Worm (Caenorhabditis elegans) whole organism, young adult: ENCODE measurements around the gene dhhc-6.
A peak's percentile ranks its signal among the peaks of the same experiment; 100 is the strongest.

ENCODE experiments used
- F10E7.11 ChIP-seq: sonication (generic microtip); optimal IDR thresholded peaks from 2 replicates; lab custom pipeline; 2017; ENCODE audit warnings: mild to moderate bottlenecking, missing genetic modification characterization, moderate library complexity, missing compliant biosample characterization
- F39B2.1 ChIP-seq: fragments of 200-800 bp; sonication (Bioruptor generic); IDR thresholded peaks from 2 replicates; pipeline ENCODE4 v1.3.6; 2022; ENCODE audit warnings: missing genetic modification reagents, missing genetic modification characterization, missing compliant biosample characterization
- F49E8.2 ChIP-seq: sonication (generic microtip); optimal IDR thresholded peaks from 3 replicates; lab custom pipeline; 2017; ENCODE audit warnings: missing genetic modification characterization, mild to moderate bottlenecking, missing compliant biosample characterization, antibody characterized with exemption, moderate library complexity; ENCODE audit not compliant: insufficient read depth
- F57C9.4 ChIP-seq: sonication (generic microtip); optimal IDR thresholded peaks from 2 replicates; lab custom pipeline; 2017; ENCODE audit warnings: mild to moderate bottlenecking, missing genetic modification characterization, missing compliant biosample characterization
- K11D2.4 ChIP-seq: fragments of 200-800 bp; sonication (Bioruptor generic); IDR thresholded peaks from 2 replicates; pipeline ENCODE4 v1.3.6; 2022; ENCODE audit warnings: missing genetic modification reagents, missing genetic modification characterization, missing compliant biosample characterization
- Y53F4B.3 ChIP-seq: fragments of 200-800 bp; sonication (Bioruptor generic); IDR thresholded peaks from 2 replicates; pipeline ENCODE4 v1.3.6; 2022; ENCODE audit warnings: missing genetic modification reagents, missing genetic modification characterization, missing compliant biosample characterization
- Y79H2A.3 ChIP-seq: fragments of 200-800 bp; sonication (Bioruptor generic); conservative IDR thresholded peaks from 2 replicates; pipeline ENCODE4 v1.3.6; 2022; ENCODE audit warnings: missing genetic modification reagents, missing genetic modification characterization, missing compliant biosample characterization
- atf-7 ChIP-seq: sonication (generic microtip); optimal IDR thresholded peaks from 2 replicates; lab custom pipeline; 2017; ENCODE audit warnings: mild to moderate bottlenecking, missing genetic modification characterization, missing compliant biosample characterization
- athp-1 ChIP-seq: sonication (generic microtip); optimal IDR thresholded peaks from 2 replicates; lab custom pipeline; 2017; ENCODE audit warnings: mild to moderate bottlenecking, missing genetic modification characterization, missing compliant biosample characterization
- attf-6 ChIP-seq: fragments of 200-800 bp; sonication (Bioruptor generic); IDR thresholded peaks from 2 replicates; pipeline ENCODE4 v1.3.6; 2022; ENCODE audit warnings: missing genetic modification reagents, missing genetic modification characterization, missing compliant biosample characterization
- bed-2 ChIP-seq: fragments of 200-800 bp; sonication (Bioruptor generic); IDR thresholded peaks from 2 replicates; pipeline ENCODE4 v1.3.6; 2022; ENCODE audit warnings: missing genetic modification reagents, missing genetic modification characterization, missing compliant biosample characterization
- cebp-1 ChIP-seq, 2 experiments: fragments of 200-800 bp in 1 of 2; sonication (Bioruptor generic) in 1 of 2; sonication (generic microtip) in 1 of 2; IDR thresholded peaks in 1 of 2; optimal IDR thresholded peaks in 1 of 2; 2 replicates each; pipeline versions ENCODE4 v1.3.6 to Lab custom; 2017 to 2022; ENCODE audit warnings: missing compliant biosample characterization in 2 of 2, missing genetic modification characterization in 2 of 2, mild to moderate bottlenecking in 1 of 2, missing genetic modification reagents in 1 of 2, moderate library complexity in 1 of 2
- cebp-2 ChIP-seq: fragments of 200-800 bp; sonication (Bioruptor generic); IDR thresholded peaks from 2 replicates; pipeline ENCODE4 v1.3.6; 2022; ENCODE audit warnings: missing genetic modification characterization, missing compliant biosample characterization
- dpl-1 ChIP-seq: fragments of 150-350 bp; optimal IDR thresholded peaks from 2 replicates; lab custom pipeline; 2014; ENCODE audit warnings: missing biosample characterization, missing genetic modification reagents, missing genetic modification characterization
- efl-1 ChIP-seq: fragments of 150-350 bp; optimal IDR thresholded peaks from 2 replicates; lab custom pipeline; 2014; ENCODE audit warnings: missing biosample characterization, missing genetic modification reagents, missing genetic modification characterization
- egl-18 ChIP-seq: fragments of 200-800 bp; sonication (Bioruptor generic); IDR thresholded peaks from 2 replicates; pipeline ENCODE4 v1.3.6; 2022; ENCODE audit warnings: missing genetic modification reagents, missing genetic modification characterization, missing compliant biosample characterization
- egrh-3 ChIP-seq: fragments of 200-800 bp; sonication (Bioruptor generic); IDR thresholded peaks from 2 replicates; pipeline ENCODE4 v1.3.6; 2022; ENCODE audit warnings: missing genetic modification reagents, missing genetic modification characterization, missing compliant biosample characterization
- ets-4 ChIP-seq: fragments of 200-800 bp; sonication (Bioruptor generic); optimal IDR thresholded peaks from 2 replicates; lab custom pipeline; 2018; ENCODE audit warnings: mild to moderate bottlenecking, missing genetic modification characterization, missing compliant biosample characterization
- gei-17 ChIP-seq: fragments of 200-800 bp; sonication (Bioruptor generic); optimal IDR thresholded peaks from 2 replicates; lab custom pipeline; 2018; ENCODE audit warnings: mild to moderate bottlenecking, missing genetic modification characterization, missing compliant biosample characterization
- hlh-12 ChIP-seq: sonication (generic microtip); optimal IDR thresholded peaks from 2 replicates; lab custom pipeline; 2016; ENCODE audit warnings: missing genetic modification characterization, missing compliant biosample characterization
- hsf-1 ChIP-seq: fragments of 200-800 bp; sonication (Bioruptor generic); IDR thresholded peaks from 2 replicates; pipeline ENCODE4 v1.3.6; 2022; ENCODE audit warnings: missing genetic modification reagents, missing genetic modification characterization, missing compliant biosample characterization
- lag-1 ChIP-seq: fragments of 200-800 bp; sonication (Bioruptor generic); IDR thresholded peaks from 2 replicates; pipeline ENCODE4 v1.3.6; 2022; ENCODE audit warnings: missing genetic modification reagents, missing genetic modification characterization, missing compliant biosample characterization
- let-526 ChIP-seq: fragments of 200-800 bp; sonication (Bioruptor generic); IDR thresholded peaks from 2 replicates; pipeline ENCODE4 v1.3.6; 2022; ENCODE audit warnings: missing genetic modification reagents, missing genetic modification characterization, missing compliant biosample characterization
- let-607 ChIP-seq, 2 experiments: fragments of 200-800 bp in 1 of 2; sonication (Bioruptor generic) in 1 of 2; sonication (generic microtip) in 1 of 2; optimal IDR thresholded peaks; 2 replicates each; lab custom pipeline; 2016 to 2018; ENCODE audit warnings: mild to moderate bottlenecking in 2 of 2, missing compliant biosample characterization in 2 of 2, missing genetic modification characterization in 2 of 2, moderate library complexity in 2 of 2, missing genotype in 1 of 2
- lin-40 ChIP-seq: sonication (generic microtip); optimal IDR thresholded peaks from 2 replicates; lab custom pipeline; 2016; ENCODE audit warnings: missing genetic modification characterization, mild to moderate bottlenecking, missing compliant biosample characterization, missing genotype, missing genetic modification reagents
- lir-1 ChIP-seq: fragments of 200-800 bp; sonication (Bioruptor generic); conservative IDR thresholded peaks from 2 replicates; pipeline ENCODE4 v1.3.6; 2022; ENCODE audit warnings: missing genetic modification reagents, missing genetic modification characterization, missing compliant biosample characterization
- lsy-27 ChIP-seq: sonication (generic microtip); optimal IDR thresholded peaks from 2 replicates; lab custom pipeline; 2017; ENCODE audit warnings: missing genetic modification characterization, mild to moderate bottlenecking, missing compliant biosample characterization, antibody characterized with exemption, missing genotype, borderline replicate concordance; ENCODE audit not compliant: insufficient read depth
- mcd-1 ChIP-seq: fragments of 200-800 bp; sonication (Bioruptor generic); IDR thresholded peaks from 2 replicates; pipeline ENCODE4 v1.3.6; 2022; ENCODE audit warnings: missing genetic modification reagents, missing genetic modification characterization, missing compliant biosample characterization
- nhr-80 ChIP-seq: sonication (generic microtip); optimal IDR thresholded peaks from 2 replicates; lab custom pipeline; 2016; ENCODE audit warnings: missing genetic modification characterization, missing compliant biosample characterization
- pha-4 ChIP-seq: fragments of 150-350 bp; sonication (generic microtip); optimal IDR thresholded peaks from 2 replicates; lab custom pipeline; 2014; ENCODE audit warnings: missing biosample characterization, missing genetic modification reagents, missing genetic modification characterization
- rcor-1 ChIP-seq: fragments of 200-800 bp; sonication (Bioruptor generic); IDR thresholded peaks from 2 replicates; pipeline ENCODE4 v1.3.6; 2022; ENCODE audit warnings: missing genetic modification reagents, missing genetic modification characterization, missing compliant biosample characterization
- sdz-38 ChIP-seq: sonication (generic microtip); optimal IDR thresholded peaks from 2 replicates; lab custom pipeline; 2016; ENCODE audit warnings: missing genotype, missing genetic modification characterization, missing compliant biosample characterization
- tbp1 ChIP-seq: fragments of 200-800 bp; sonication (Bioruptor generic); optimal IDR thresholded peaks from 2 replicates; lab custom pipeline; 2018; ENCODE audit warnings: mild to moderate bottlenecking, missing genetic modification characterization, missing compliant biosample characterization
- zfh-2 ChIP-seq: fragments of 200-800 bp; sonication (Bioruptor generic); conservative IDR thresholded peaks from 2 replicates; pipeline ENCODE4 v1.3.6; 2022; ENCODE audit warnings: missing genetic modification reagents, missing genetic modification characterization, missing compliant biosample characterization
- ztf-26 ChIP-seq: sonication (generic microtip); optimal IDR thresholded peaks from 2 replicates; lab custom pipeline; 2017; ENCODE audit warnings: missing genetic modification characterization, missing compliant biosample characterization
- ztf-6 ChIP-seq: fragments of 200-800 bp; sonication (Bioruptor generic); IDR thresholded peaks from 2 replicates; pipeline ENCODE4 v1.3.6; 2022; ENCODE audit warnings: missing genetic modification reagents, missing genetic modification characterization, missing compliant biosample characterization

dhhc-6 gene

DNA sequence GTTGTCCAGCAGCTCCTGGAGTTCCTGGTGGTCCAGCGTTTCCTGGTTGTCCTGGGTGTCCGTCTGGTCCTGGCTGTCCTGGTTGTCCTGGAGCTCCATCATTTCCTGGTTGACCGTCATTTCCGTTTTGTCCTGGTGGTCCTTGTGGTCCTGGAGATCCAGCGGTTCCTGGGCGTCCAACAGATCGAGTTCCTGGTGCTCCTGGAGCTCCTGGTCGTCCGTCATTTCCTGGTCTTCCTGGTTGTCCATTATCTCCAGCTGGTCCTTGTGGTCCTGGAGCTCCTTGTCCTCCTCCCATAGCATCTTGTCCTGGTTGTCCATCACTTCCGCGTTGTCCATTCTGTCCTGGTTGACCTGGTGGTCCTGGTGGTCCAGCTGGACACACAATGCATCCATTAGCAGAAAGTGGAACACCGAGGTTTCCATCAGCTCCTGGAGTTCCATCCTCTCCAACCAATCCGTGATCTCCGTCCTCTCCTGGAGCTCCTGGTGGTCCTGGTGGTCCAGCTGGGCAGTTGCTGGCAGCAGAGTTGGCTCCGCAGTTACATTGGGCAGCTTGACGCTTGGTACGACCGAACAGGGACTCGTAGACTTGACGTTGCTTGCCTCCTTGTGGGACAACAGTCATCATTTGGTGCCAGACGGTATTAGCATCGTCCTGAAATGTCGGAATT, 15.6 kb upstream of the dhhc-6 start:
- TF ChIP-seq mcd-1 (GFP tag; lab: Robert Waterston, UW), result no peak
- TF ChIP-seq rcor-1 (GFP tag; lab: Robert Waterston, UW), result no peak
- no peak for TF ChIP-seq let-607 (tag; optimal IDR thresholded peaks at IDR 0.05; lab: Kevin White, UChicago)
- TF ChIP-seq hlh-12 (tag; lab: Kevin White, UChicago), result no peak
- TF ChIP-seq ets-4, result no peak
- no peak for TF ChIP-seq pha-4 (tag; lab: Kevin White, UChicago)
- no peak for TF ChIP-seq sdz-38 (tag; lab: Kevin White, UChicago)
- no peak for TF ChIP-seq ztf-6 (GFP tag; lab: Robert Waterston, UW)
- TF ChIP-seq hsf-1 (GFP tag; lab: Robert Waterston, UW), result 0 out of 2 replicates have a peak, but pooled peaks have one; percentile 56
- no peak for TF ChIP-seq F39B2.1 (GFP tag; lab: Robert Waterston, UW)
- TF ChIP-seq F49E8.2 (tag; lab: Kevin White, UChicago), result no peak
- TF ChIP-seq athp-1 (tag; lab: Kevin White, UChicago), result no peak
- TF ChIP-seq dpl-1 (GFP tag; lab: Kevin White, UChicago), result no peak
- peak; percentile 55; the same call in 1 of the 2 replicates for TF ChIP-seq cebp-2 (GFP tag; lab: Robert Waterston, UW)
- no peak for TF ChIP-seq lsy-27 (tag; lab: Kevin White, UChicago)
- no peak for TF ChIP-seq lag-1 (GFP tag; lab: Robert Waterston, UW)
- 0 out of 2 replicates have a peak, but pooled peaks have one; percentile 24 for TF ChIP-seq egl-18 (GFP tag; lab: Robert Waterston, UW)
- TF ChIP-seq cebp-1 (GFP tag; IDR thresholded peaks at IDR 0.05; lab: Robert Waterston, UW), result no peak
- no peak for TF ChIP-seq cebp-1 (tag; optimal IDR thresholded peaks at IDR 0.05; lab: Kevin White, UChicago)
- no peak for TF ChIP-seq nhr-80 (tag; lab: Kevin White, UChicago)
- peak; percentile 7 for TF ChIP-seq lin-40 (tag; lab: Kevin White, UChicago)
- peak; percentile 76; the same call in 1 of the 2 replicates for TF ChIP-seq zfh-2
- TF ChIP-seq let-526 (GFP tag; lab: Robert Waterston, UW), result no peak
- no peak for TF ChIP-seq attf-6 (GFP tag; lab: Robert Waterston, UW)
- TF ChIP-seq efl-1, result no peak
- TF ChIP-seq Y79H2A.3 (GFP tag; lab: Robert Waterston, UW), result no peak
- no peak for TF ChIP-seq gei-17 (GFP tag; lab: Kevin White, UChicago)
- no peak for TF ChIP-seq tbp1 (GFP tag; lab: Kevin White, UChicago)
- no peak for TF ChIP-seq atf-7 (tag; lab: Kevin White, UChicago)
- TF ChIP-seq lir-1 (GFP tag; lab: Robert Waterston, UW), result no peak
- no peak for TF ChIP-seq ztf-26 (tag; lab: Kevin White, UChicago)
- 0 out of 2 replicates have a peak, but pooled peaks have one; percentile 3 for TF ChIP-seq egrh-3 (GFP tag; lab: Robert Waterston, UW)
- no peak for TF ChIP-seq K11D2.4 (GFP tag; lab: Robert Waterston, UW)
- no peak for TF ChIP-seq F57C9.4
- TF ChIP-seq F10E7.11, result no peak
- TF ChIP-seq, all 124 proteins: peak for 6

- TF ChIP-seq lin-40 (tag; lab: Kevin White, UChicago) (peak; percentile 34), Y53F4B.3 (GFP tag; lab: Robert Waterston, UW) (no peak), egl-18 (GFP tag; lab: Robert Waterston, UW) (no peak), pha-4 (tag; lab: Kevin White, UChicago) (no peak), bed-2 (GFP tag; lab: Robert Waterston, UW) (no peak)
- TF ChIP-seq, all 124 proteins: peak for 1
These were observed 15.0 kb upstream of the dhhc-6 start for ce11 chrIV:12109743-12110142.
